Fruit fly (Drosophila melanogaster): ENCODE results near the gene CG8607.

Gene CG8607

DNA sequence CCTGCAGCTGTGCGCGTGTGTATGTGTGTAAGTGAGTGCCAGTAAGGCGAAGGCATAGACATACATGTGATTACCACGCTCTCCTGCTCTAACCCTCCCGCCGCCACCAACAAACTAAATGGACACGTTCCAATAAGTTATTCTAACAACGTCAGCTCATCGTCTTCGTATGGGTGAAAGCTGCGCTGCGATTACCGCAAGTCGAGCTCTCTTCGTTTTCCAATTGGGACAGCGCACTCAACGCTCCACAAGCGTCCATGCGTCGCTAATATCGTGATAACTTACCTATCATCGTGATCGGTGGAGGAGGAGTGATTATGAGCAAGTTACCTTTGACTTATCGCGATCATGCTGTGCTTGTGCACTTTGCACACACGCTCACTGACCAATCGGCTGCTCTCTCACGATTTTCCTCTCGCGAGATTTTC lies 41.2 kb downstream of the CG8607 start (continued):
- no peak for TF ChIP-seq CG8290 (GFP tag; optimal IDR thresholded peaks at IDR 0.05)
- peak in 1 of 2 experiments; percentile 8 for TF ChIP-seq CG8290 (tag; optimal IDR thresholded peaks at IDR 0.05)
- no peak for TF ChIP-seq chif (GFP tag; optimal IDR thresholded peaks at IDR 0.05)
- peak; percentile 33 for TF ChIP-seq trem (tag; optimal IDR thresholded peaks at IDR 0.05)
- no peak for TF ChIP-seq MBD-R2 (GFP tag; IDR thresholded peaks at IDR 0.05)
- no peak for TF ChIP-seq gsb (GFP tag; IDR thresholded peaks at IDR 0.05)
- peak; percentile 31; the same call in 1 of the 2 replicates for TF ChIP-seq CG14441 (GFP tag; IDR thresholded peaks at IDR 0.05)
- TF ChIP-seq Dad (GFP tag; optimal IDR thresholded peaks at IDR 0.05) = peak; percentile 23
- TF ChIP-seq Rfx (GFP tag; IDR thresholded peaks at IDR 0.05) = 0 out of 2 replicates have a peak, but pooled peaks have one; percentile 25
- TF ChIP-seq Hsf (GFP tag; optimal IDR thresholded peaks at IDR 0.05) = no peak
- TF ChIP-seq corto (GFP tag; optimal IDR thresholded peaks at IDR 0.05) = no peak
- peak; percentile 86 for TF ChIP-seq cg (GFP tag; optimal IDR thresholded peaks at IDR 0.05)
- peak; percentile 16; the same call in 1 of the 2 replicates for TF ChIP-seq bbx (GFP tag; IDR thresholded peaks at IDR 0.05; ENCODE audit: partially characterized antibody)
- no peak for TF ChIP-seq fd64A (GFP tag; optimal IDR thresholded peaks at IDR 0.05)
- no peak for TF ChIP-seq CG17186 (GFP tag; optimal IDR thresholded peaks at IDR 0.05)
- TF ChIP-seq Spps (tag; optimal IDR thresholded peaks at IDR 0.05) = no peak
- TF ChIP-seq CG13296 (GFP tag; optimal IDR thresholded peaks at IDR 0.05) = peak; percentile 17
- no peak for TF ChIP-seq Gug (GFP tag; IDR thresholded peaks at IDR 0.05)
- TF ChIP-seq CG10979 (tag; optimal IDR thresholded peaks at IDR 0.05) = peak; percentile 0
- TF ChIP-seq zfh1 (GFP tag; IDR thresholded peaks at IDR 0.05) = 0 out of 3 replicates have a peak, but pooled peaks have one; percentile 38
- peak; percentile 67 for TF ChIP-seq sqz (GFP tag; optimal IDR thresholded peaks at IDR 0.05)
- no peak for TF ChIP-seq ash1 (GFP tag; optimal IDR thresholded peaks at IDR 0.05)
- no peak for TF ChIP-seq pan (optimal IDR thresholded peaks at IDR 0.05)
- TF ChIP-seq pan (GFP tag; optimal IDR thresholded peaks at IDR 0.05 in 1 of 2, IDR thresholded peaks at IDR 0.05 in 1 of 2) = peak in 1 of 2 experiments; percentile 56
- peak; percentile 18 for TF ChIP-seq CG6813 (GFP tag; optimal IDR thresholded peaks at IDR 0.05)
- TF ChIP-seq hkb (optimal IDR thresholded peaks at IDR 0.05) = no peak
- peak; percentile 88 for TF ChIP-seq hkb (GFP tag; IDR thresholded peaks at IDR 0.05)
- no peak for TF ChIP-seq CG4730 (GFP tag; IDR thresholded peaks at IDR 0.05)
- no peak for TF ChIP-seq Adf1 (GFP tag; IDR thresholded peaks at IDR 0.05)
- TF ChIP-seq CG12104 (GFP tag; optimal IDR thresholded peaks at IDR 0.05) = no peak
- peak; percentile 41 for TF ChIP-seq phol (tag; optimal IDR thresholded peaks at IDR 0.05)
- TF ChIP-seq CG1832 (GFP tag; optimal IDR thresholded peaks at IDR 0.05) = peak; percentile 22
- no peak for TF ChIP-seq Mad (GFP tag; optimal IDR thresholded peaks at IDR 0.05)
- TF ChIP-seq onecut (GFP tag; IDR thresholded peaks at IDR 0.05) = peak; percentile 71
- TF ChIP-seq CG12071 (GFP tag; optimal IDR thresholded peaks at IDR 0.05) = peak; percentile 76
- TF ChIP-seq NC2β (GFP tag; optimal IDR thresholded peaks at IDR 0.05) = no peak
- TF ChIP-seq Max (GFP tag; optimal IDR thresholded peaks at IDR 0.05) = no peak
- TF ChIP-seq Jarid2 (GFP tag; optimal IDR thresholded peaks at IDR 0.05) = no peak
- TF ChIP-seq CG15269 (tag; optimal IDR thresholded peaks at IDR 0.05) = peak; percentile 8
- TF ChIP-seq PHDP (tag; optimal IDR thresholded peaks at IDR 0.05) = peak; percentile 17
- no peak for TF ChIP-seq CG32767 (GFP tag; IDR thresholded peaks at IDR 0.05)
- TF ChIP-seq Drgx (GFP tag; IDR thresholded peaks at IDR 0.05) = peak; percentile 62
- TF ChIP-seq ftz-f1 (GFP tag; optimal IDR thresholded peaks at IDR 0.05) = no peak
- TF ChIP-seq dpn (GFP tag; optimal IDR thresholded peaks at IDR 0.05) = no peak
- peak; percentile 33 for TF ChIP-seq Blimp-1 (GFP tag; optimal IDR thresholded peaks at IDR 0.05)
- TF ChIP-seq sens (GFP tag) = peak; percentile 71
- TF ChIP-seq CG2199 (GFP tag; IDR thresholded peaks at IDR 0.05) = peak; percentile 83
- peak; percentile 18 for TF ChIP-seq Fer1 (GFP tag; optimal IDR thresholded peaks at IDR 0.05)
- no peak for TF ChIP-seq CG32772 (GFP tag; IDR thresholded peaks at IDR 0.05)
- peak; percentile 29 for TF ChIP-seq Nf-YB (GFP tag; optimal IDR thresholded peaks at IDR 0.05)
- TF ChIP-seq Dll (GFP tag; IDR thresholded peaks at IDR 0.05; ENCODE audit: partially characterized antibody) = no peak
- TF ChIP-seq Hr78 (GFP tag; optimal IDR thresholded peaks at IDR 0.05) = peak in 1 of 2 experiments; percentile 95
